Worm (Caenorhabditis elegans): ENCODE results near the gene F23D12.1.

DNA sequence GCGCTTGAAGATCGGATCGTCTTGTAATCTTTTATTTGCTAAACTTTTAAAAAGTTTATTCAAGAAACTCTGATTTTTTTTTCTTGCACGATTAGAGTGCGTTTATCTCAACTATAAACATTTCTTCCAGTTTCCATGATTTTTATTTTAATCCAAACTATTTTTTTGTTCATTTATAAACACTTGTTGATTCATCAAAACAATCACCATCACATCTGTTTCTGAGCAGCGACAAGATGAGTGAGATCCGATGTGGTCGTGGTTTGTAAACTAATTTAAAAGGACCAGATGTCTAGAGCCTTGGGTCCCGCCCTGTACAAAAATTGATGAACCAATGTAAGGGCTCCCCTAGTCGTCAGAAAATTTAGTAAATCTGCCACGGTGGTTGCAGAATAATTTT lies 26.7 kb downstream of the F23D12.1 start:
- TF ChIP-seq nhr-77 (tag; optimal IDR thresholded peaks at IDR 0.05), result no peak
- no peak for TF ChIP-seq ztf-11 (tag; optimal IDR thresholded peaks at IDR 0.05)
- TF ChIP-seq unc-39 (tag; optimal IDR thresholded peaks at IDR 0.05), result no peak
- TF ChIP-seq skn-1 (tag; optimal IDR thresholded peaks at IDR 0.05), result no peak
- no peak for TF ChIP-seq zag-1 (tag; optimal IDR thresholded peaks at IDR 0.05)
- TF ChIP-seq pqm-1 (tag; optimal IDR thresholded peaks at IDR 0.05), result no peak
- no peak for TF ChIP-seq snpc-4 (tag; optimal IDR thresholded peaks at IDR 0.05)
- no peak for TF ChIP-seq lin-15B (tag; optimal IDR thresholded peaks at IDR 0.05)
- TF ChIP-seq ama-1 (optimal IDR thresholded peaks at IDR 0.05), result no peak

All from whole organism, L3 larva.